Fruit fly (Drosophila melanogaster) whole organism: Measurements from ENCODE around the gene CrebB.

Experiments used
- CG8478 ChIP-seq: fragments of >200 bp; optimal IDR thresholded peaks from 2 replicates; lab custom pipeline; 2018; ENCODE audit warnings: inconsistent platforms
- psq ChIP-seq: fragments of >200 bp; optimal IDR thresholded peaks from 2 replicates; lab custom pipeline; 2017

DNA sequence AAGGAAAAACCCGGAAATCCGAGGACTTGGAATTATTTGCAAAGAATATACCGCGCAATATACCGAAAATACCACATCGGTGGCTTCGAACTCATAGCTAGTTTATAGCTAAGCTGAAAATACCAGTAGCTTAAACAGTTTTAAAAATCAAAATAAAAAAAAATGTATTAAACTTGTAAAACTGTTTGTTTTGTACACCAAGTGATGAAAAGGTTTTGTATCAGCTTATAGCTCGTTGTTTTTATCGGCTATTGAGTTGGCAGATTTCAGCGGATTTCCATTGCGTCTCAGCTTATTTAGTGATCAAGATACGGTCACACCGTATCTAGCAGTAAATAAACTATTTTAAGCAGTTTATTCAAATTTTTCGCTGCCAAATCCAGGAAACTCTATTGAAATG lies 13.6 kb downstream of the CrebB start, which contains the start of the genes por and CG6179:
- TF ChIP-seq psq, result no peak
- TF ChIP-seq CG8478 (lab: Kevin White, UChicago), result no peak
